5 fruit fly cellular contexts compared by ENCODE assay signal in the genomic region with DNA sequence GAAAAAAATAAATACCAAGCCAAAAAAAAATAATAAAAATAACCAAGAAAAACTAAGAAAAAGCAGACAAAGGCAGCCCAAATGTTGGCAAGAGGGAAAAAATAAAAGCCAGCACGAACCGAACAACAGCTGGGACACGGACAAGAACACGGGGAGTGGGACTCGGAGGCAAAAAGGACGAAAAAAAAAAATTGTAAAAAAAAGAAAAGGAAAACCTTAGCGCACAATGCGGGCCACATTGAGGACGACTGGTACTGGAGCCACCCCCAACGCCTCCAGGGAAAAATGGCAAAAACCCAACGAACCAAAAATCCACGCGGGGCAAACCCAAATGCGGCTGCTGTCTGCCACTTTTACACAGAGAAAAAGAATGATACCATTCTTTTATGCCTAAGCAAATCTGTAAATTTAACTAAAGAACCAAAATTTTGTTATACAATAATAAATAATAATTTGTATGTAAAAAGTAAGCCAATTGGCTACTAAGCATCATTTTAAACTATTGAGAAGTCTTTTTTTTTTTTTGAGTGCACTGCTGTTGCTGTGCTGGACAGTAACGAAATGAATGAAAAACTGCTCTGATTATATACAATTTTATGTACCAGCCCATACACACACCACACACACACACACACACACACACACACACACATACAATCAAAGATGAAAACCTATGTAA.
TF ChIP-seq lines count a peak whose summit lies in the region.

No protein-coding gene starts in this region.

- TF ChIP-seq CTCF in whole organism, embryonic (GFP tag; optimal IDR thresholded peaks at IDR 0.05; lab: Kevin White, UChicago) = no peak

TF ChIP-seq in whole organism, adult, 20 proteins besides CTCF, POLR2A, EP300 and RAD21 (continues in another document):
- TF ChIP-seq CG7045 (GFP tag; optimal IDR thresholded peaks at IDR 0.05; lab: Kevin White, UChicago) = peak; percentile 70
- no peak for TF ChIP-seq Hr96 (GFP tag; optimal IDR thresholded peaks at IDR 0.05; lab: Kevin White, UChicago)
- no peak for TF ChIP-seq pad (GFP tag; optimal IDR thresholded peaks at IDR 0.05; lab: Kevin White, UChicago)
- TF ChIP-seq Mnt (GFP tag; optimal IDR thresholded peaks at IDR 0.05; lab: Kevin White, UChicago) = no peak
- TF ChIP-seq bab1 (GFP tag; optimal IDR thresholded peaks at IDR 0.05; lab: Kevin White, UChicago) = no peak
- TF ChIP-seq CG14711 (tag; optimal IDR thresholded peaks at IDR 0.05; lab: Kevin White, UChicago) = peak; percentile 53
- no peak for TF ChIP-seq toe (GFP tag; optimal IDR thresholded peaks at IDR 0.05; lab: Kevin White, UChicago)
- TF ChIP-seq CG1620 (GFP tag; optimal IDR thresholded peaks at IDR 0.05; lab: Kevin White, UChicago) = no peak
- peak; percentile 59 for TF ChIP-seq CG5204 (GFP tag; optimal IDR thresholded peaks at IDR 0.05; lab: Kevin White, UChicago)
- no peak for TF ChIP-seq Crg-1 (GFP tag; optimal IDR thresholded peaks at IDR 0.05; lab: Kevin White, UChicago)
- peak; percentile 40 for TF ChIP-seq CG12768 (GFP tag; optimal IDR thresholded peaks at IDR 0.05; lab: Kevin White, UChicago)
- peak; percentile 39 for TF ChIP-seq CG7101 (tag; optimal IDR thresholded peaks at IDR 0.05; lab: Kevin White, UChicago)
- no peak for TF ChIP-seq Clk (GFP tag; optimal IDR thresholded peaks at IDR 0.05; lab: Kevin White, UChicago)
- no peak for TF ChIP-seq cic (GFP tag; optimal IDR thresholded peaks at IDR 0.05; lab: Kevin White, UChicago)
- no peak for TF ChIP-seq cnc (optimal IDR thresholded peaks at IDR 0.05; lab: Kevin White, UChicago)
- no peak for TF ChIP-seq CG33017 (tag; optimal IDR thresholded peaks at IDR 0.05; lab: Kevin White, UChicago)
- no peak for TF ChIP-seq CG11617 (GFP tag; optimal IDR thresholded peaks at IDR 0.05; lab: Kevin White, UChicago)

TF ChIP-seq in whole organism, embryonic, 481 proteins besides CTCF, POLR2A, EP300 and RAD21 (continues in another document):
- TF ChIP-seq CG15514 (GFP tag; optimal IDR thresholded peaks at IDR 0.05; lab: Kevin White, UChicago) = peak; percentile 70
- TF ChIP-seq sim (GFP tag; IDR thresholded peaks at IDR 0.05; lab: Robert Waterston, UW) = no peak
- TF ChIP-seq nerfin-1 (tag; optimal IDR thresholded peaks at IDR 0.05; lab: Kevin White, UChicago) = peak; percentile 67
- TF ChIP-seq tna (GFP tag; IDR thresholded peaks at IDR 0.05; lab: Robert Waterston, UW; ENCODE audit: partially characterized antibody) = no peak
- no peak for TF ChIP-seq CG14965 (GFP tag; optimal IDR thresholded peaks at IDR 0.05; lab: Kevin White, UChicago; ENCODE audit: borderline replicate concordance)
- peak; percentile 42 for TF ChIP-seq pho (GFP tag; optimal IDR thresholded peaks at IDR 0.05; lab: Kevin White, UChicago)
- TF ChIP-seq wdn (GFP tag; IDR thresholded peaks at IDR 0.05; lab: Robert Waterston, UW) = peak; percentile 60
- TF ChIP-seq D (optimal IDR thresholded peaks at IDR 0.05; lab: Kevin White, UChicago) = no peak
- TF ChIP-seq D (GFP tag; optimal IDR thresholded peaks at IDR 0.05; lab: Kevin White, UChicago) = peak; percentile 16
- TF ChIP-seq Rfx (GFP tag; IDR thresholded peaks at IDR 0.05; lab: Robert Waterston, UW) = peak; percentile 89
- TF ChIP-seq cg (GFP tag; optimal IDR thresholded peaks at IDR 0.05; lab: Kevin White, UChicago) = no peak
- peak; percentile 55 for TF ChIP-seq NfI (GFP tag; optimal IDR thresholded peaks at IDR 0.05; lab: Kevin White, UChicago)
- TF ChIP-seq CG2120 (GFP tag; optimal IDR thresholded peaks at IDR 0.05; lab: Kevin White, UChicago) = peak; percentile 81
- TF ChIP-seq CG10979 (tag; optimal IDR thresholded peaks at IDR 0.05; lab: Kevin White, UChicago) = peak; percentile 42
- TF ChIP-seq lab (GFP tag; optimal IDR thresholded peaks at IDR 0.05; lab: Kevin White, UChicago) = peak; percentile 94
- TF ChIP-seq abd-A (tag; optimal IDR thresholded peaks at IDR 0.05; lab: Kevin White, UChicago) = peak; percentile 75
- TF ChIP-seq CG14441 (GFP tag; IDR thresholded peaks at IDR 0.05; lab: Robert Waterston, UW) = peak; percentile 85

TF ChIP-seq in whole organism, prepupa, 60 proteins besides CTCF, POLR2A, EP300 and RAD21 (continues in another document):
- TF ChIP-seq CG3919 (GFP tag; optimal IDR thresholded peaks at IDR 0.05; lab: Kevin White, UChicago) (peak; percentile 41), CG6163 (GFP tag; IDR thresholded peaks at IDR 0.05; lab: Robert Waterston, UW) (no peak), CG34406 (GFP tag; optimal IDR thresholded peaks at IDR 0.05; lab: Kevin White, UChicago) (no peak), CG9139 (GFP tag; optimal IDR thresholded peaks at IDR 0.05; lab: Kevin White, UChicago) (peak; percentile 26), CG6854 (GFP tag; optimal IDR thresholded peaks at IDR 0.05; lab: Kevin White, UChicago) (no peak), Ets21C (GFP tag; optimal IDR thresholded peaks at IDR 0.05; lab: Kevin White, UChicago) (peak; percentile 11), CG10669 (GFP tag; optimal IDR thresholded peaks at IDR 0.05; lab: Kevin White, UChicago) (peak; percentile 36), cyc (GFP tag; optimal IDR thresholded peaks at IDR 0.05; lab: Kevin White, UChicago) (peak; percentile 18), svp (GFP tag; lab: Kevin White, UChicago) (peak; percentile 66), Eip93F (GFP tag; optimal IDR thresholded peaks at IDR 0.05; lab: Kevin White, UChicago) (no peak), CG16779 (tag; optimal IDR thresholded peaks at IDR 0.05; lab: Kevin White, UChicago) (no peak), Hr39 (GFP tag; optimal IDR thresholded peaks at IDR 0.05; lab: Kevin White, UChicago) (peak; percentile 11), CG1621 (tag; optimal IDR thresholded peaks at IDR 0.05; lab: Kevin White, UChicago) (no peak), spab (GFP tag; optimal IDR thresholded peaks at IDR 0.05; lab: Kevin White, UChicago) (peak; percentile 5), eg (GFP tag; IDR thresholded peaks at IDR 0.05; lab: Robert Waterston, UW) (peak; percentile 44; the same call in 1 of the 3 replicates), fd85E (GFP tag; optimal IDR thresholded peaks at IDR 0.05; lab: Kevin White, UChicago) (no peak), Eip75B (GFP tag; optimal IDR thresholded peaks at IDR 0.05; lab: Kevin White, UChicago) (no peak), CG8632 (GFP tag; optimal IDR thresholded peaks at IDR 0.05; lab: Kevin White, UChicago) (peak; percentile 16)

TF ChIP-seq in whole organism, pupa, 21 proteins besides CTCF, POLR2A, EP300 and RAD21 (continues in another document):
- TF ChIP-seq CG15710 (tag; optimal IDR thresholded peaks at IDR 0.05; lab: Kevin White, UChicago) = peak; percentile 40
- TF ChIP-seq CG12605 (GFP tag; IDR thresholded peaks at IDR 0.05; lab: Robert Waterston, UW) = no peak
- peak; percentile 42 for TF ChIP-seq CG17806 (tag; optimal IDR thresholded peaks at IDR 0.05; lab: Kevin White, UChicago)
- TF ChIP-seq CG34367 (tag; optimal IDR thresholded peaks at IDR 0.05; lab: Kevin White, UChicago) = no peak
- peak; percentile 41; the same call in 1 of the 2 replicates for TF ChIP-seq Ets98B (GFP tag; IDR thresholded peaks at IDR 0.05; lab: Robert Waterston, UW)
- TF ChIP-seq D1 (tag; optimal IDR thresholded peaks at IDR 0.05; lab: Kevin White, UChicago) = no peak
- 0 out of 3 replicates have a peak, but pooled peaks have one; percentile 15 for TF ChIP-seq CG4496 (GFP tag; IDR thresholded peaks at IDR 0.05; lab: Robert Waterston, UW)
- TF ChIP-seq CG13204 (GFP tag; optimal IDR thresholded peaks at IDR 0.05; lab: Kevin White, UChicago) = no peak
- peak; percentile 69 for TF ChIP-seq CG8159 (tag; optimal IDR thresholded peaks at IDR 0.05; lab: Kevin White, UChicago)
- no peak for TF ChIP-seq EcR (GFP tag; optimal IDR thresholded peaks at IDR 0.05; lab: Kevin White, UChicago)
- no peak for TF ChIP-seq gl (tag; optimal IDR thresholded peaks at IDR 0.05; lab: Kevin White, UChicago)
- TF ChIP-seq CG32121 (GFP tag; IDR thresholded peaks at IDR 0.05; lab: Robert Waterston, UW) = peak; percentile 68
- TF ChIP-seq rn (GFP tag; IDR thresholded peaks at IDR 0.05; lab: Robert Waterston, UW) = no peak
- TF ChIP-seq CG10348 (GFP tag; IDR thresholded peaks at IDR 0.05; lab: Robert Waterston, UW) = 0 out of 2 replicates have a peak, but pooled peaks have one; percentile 35
- TF ChIP-seq fd96Ca (GFP tag; IDR thresholded peaks at IDR 0.05; lab: Robert Waterston, UW) = peak; percentile 48; the same call in 2 of the 3 replicates
- peak; percentile 9 for TF ChIP-seq CG8301 (tag; optimal IDR thresholded peaks at IDR 0.05; lab: Kevin White, UChicago)
- peak; percentile 40 for TF ChIP-seq CG9948 (tag; optimal IDR thresholded peaks at IDR 0.05; lab: Kevin White, UChicago)
- peak; percentile 34 for TF ChIP-seq CG14655 (GFP tag; optimal IDR thresholded peaks at IDR 0.05; lab: Kevin White, UChicago)

TF ChIP-seq in whole organism, wandering third instar larva, 38 proteins besides CTCF, POLR2A, EP300 and RAD21:
- peak; percentile 49 for TF ChIP-seq psq (GFP tag; optimal IDR thresholded peaks at IDR 0.05; lab: Kevin White, UChicago)
- peak; percentile 57 for TF ChIP-seq fru (GFP tag; optimal IDR thresholded peaks at IDR 0.05; lab: Kevin White, UChicago)
- peak; percentile 13 for TF ChIP-seq woc (GFP tag; optimal IDR thresholded peaks at IDR 0.05; lab: Kevin White, UChicago)
- TF ChIP-seq Dfd (GFP tag; optimal IDR thresholded peaks at IDR 0.05; lab: Kevin White, UChicago) = no peak
- no peak for TF ChIP-seq br (GFP tag; optimal IDR thresholded peaks at IDR 0.05; lab: Kevin White, UChicago)
- TF ChIP-seq HLH106 (tag; optimal IDR thresholded peaks at IDR 0.05; lab: Kevin White, UChicago) = peak; percentile 52
- peak; percentile 32 for TF ChIP-seq rgr (GFP tag; optimal IDR thresholded peaks at IDR 0.05; lab: Kevin White, UChicago)
- peak; percentile 21 for TF ChIP-seq Sp1 (GFP tag; optimal IDR thresholded peaks at IDR 0.05; lab: Kevin White, UChicago)
- peak; percentile 17 for TF ChIP-seq OdsH (GFP tag; optimal IDR thresholded peaks at IDR 0.05; lab: Kevin White, UChicago)
- TF ChIP-seq CG9705 (GFP tag; optimal IDR thresholded peaks at IDR 0.05; lab: Kevin White, UChicago) = peak; percentile 9
- peak; percentile 61 for TF ChIP-seq h (GFP tag; optimal IDR thresholded peaks at IDR 0.05; lab: Kevin White, UChicago)
- no peak for TF ChIP-seq Hr78 (GFP tag; optimal IDR thresholded peaks at IDR 0.05; lab: Kevin White, UChicago)
- TF ChIP-seq ey (GFP tag; optimal IDR thresholded peaks at IDR 0.05; lab: Kevin White, UChicago) = peak; percentile 43
- peak; percentile 23 for TF ChIP-seq dmrt93B (GFP tag; optimal IDR thresholded peaks at IDR 0.05; lab: Kevin White, UChicago)
- TF ChIP-seq foxo (GFP tag; optimal IDR thresholded peaks at IDR 0.05; lab: Kevin White, UChicago) = peak in 1 of 2 experiments; percentile 47
